Fruit fly (Drosophila melanogaster): ENCODE results near the gene CG12155.

The CG12155 gene

dm6 chrX:7701282-7702078 lies 27.1 kb upstream of the CG12155 start (continued):
- 0 out of 3 replicates have a peak, but pooled peaks have one; percentile 12 for TF ChIP-seq C15 (GFP tag; IDR thresholded peaks at IDR 0.05)
- TF ChIP-seq trh (GFP tag; optimal IDR thresholded peaks at IDR 0.05) = no peak
- peak; percentile 43 for TF ChIP-seq CG14710 (tag; optimal IDR thresholded peaks at IDR 0.05)
- TF ChIP-seq tx (GFP tag; optimal IDR thresholded peaks at IDR 0.05) = peak; percentile 32
- peak; percentile 64 for TF ChIP-seq CG17328 (GFP tag; IDR thresholded peaks at IDR 0.05)
- no peak for TF ChIP-seq CG9797 (GFP tag; optimal IDR thresholded peaks at IDR 0.05)
- TF ChIP-seq CG15479 (GFP tag; optimal IDR thresholded peaks at IDR 0.05) = no peak
- no peak for TF ChIP-seq CG3065 (GFP tag; optimal IDR thresholded peaks at IDR 0.05)
- TF ChIP-seq CG6654 (GFP tag; optimal IDR thresholded peaks at IDR 0.05) = peak; percentile 1
- no peak for TF ChIP-seq Hmx (GFP tag; optimal IDR thresholded peaks at IDR 0.05)
- TF ChIP-seq Fer1 (GFP tag; optimal IDR thresholded peaks at IDR 0.05) = peak; percentile 90
- TF ChIP-seq knrl (GFP tag; IDR thresholded peaks at IDR 0.05; ENCODE audit: partially characterized antibody) = no peak
- TF ChIP-seq CG12769 (tag; optimal IDR thresholded peaks at IDR 0.05) = peak; percentile 58
- TF ChIP-seq sens-2 (GFP tag; IDR thresholded peaks at IDR 0.05) = no peak
- no peak for TF ChIP-seq dan (GFP tag; IDR thresholded peaks at IDR 0.05)
- TF ChIP-seq fd96Cb (tag; optimal IDR thresholded peaks at IDR 0.05) = peak; percentile 71
- TF ChIP-seq CG10267 (tag; optimal IDR thresholded peaks at IDR 0.05) = peak; percentile 60
- TF ChIP-seq CG2116 (GFP tag; optimal IDR thresholded peaks at IDR 0.05) = peak; percentile 19
- TF ChIP-seq Neu2 (GFP tag; optimal IDR thresholded peaks at IDR 0.05; ENCODE audit: borderline replicate concordance) = no peak
- TF ChIP-seq CG31365 (tag; optimal IDR thresholded peaks at IDR 0.05) = no peak
- TF ChIP-seq Nf-YC (tag; optimal IDR thresholded peaks at IDR 0.05) = peak; percentile 72
- TF ChIP-seq phol (tag; optimal IDR thresholded peaks at IDR 0.05) = peak; percentile 71
- no peak for TF ChIP-seq toy (GFP tag; IDR thresholded peaks at IDR 0.05)
- peak; percentile 69 for TF ChIP-seq CG32772 (GFP tag; IDR thresholded peaks at IDR 0.05)
- TF ChIP-seq CG3995 (GFP tag; optimal IDR thresholded peaks at IDR 0.05) = peak; percentile 33
- TF ChIP-seq Aef1 (GFP tag; IDR thresholded peaks at IDR 0.05) = peak; percentile 37
- no peak for TF ChIP-seq CG13123 (GFP tag; optimal IDR thresholded peaks at IDR 0.05)
- TF ChIP-seq dm (GFP tag; optimal IDR thresholded peaks at IDR 0.05) = no peak
- no peak for TF ChIP-seq amos (GFP tag; IDR thresholded peaks at IDR 0.05; ENCODE audit: partially characterized antibody)
- no peak for TF ChIP-seq Bgb (GFP tag; IDR thresholded peaks at IDR 0.05; ENCODE audit: partially characterized antibody)
- peak; percentile 93 for TF ChIP-seq cwo (GFP tag; optimal IDR thresholded peaks at IDR 0.05)
- TF ChIP-seq chif (GFP tag; optimal IDR thresholded peaks at IDR 0.05) = peak; percentile 47 to 48
- TF ChIP-seq mam (GFP tag; optimal IDR thresholded peaks at IDR 0.05) = peak; percentile 47
- TF ChIP-seq Hr39 (optimal IDR thresholded peaks at IDR 0.05) = no peak
- peak; percentile 48; the same call in 1 of the 2 replicates for TF ChIP-seq ap (GFP tag; IDR thresholded peaks at IDR 0.05)
- 0 out of 2 replicates have a peak, but pooled peaks have one; percentile 22 for TF ChIP-seq Rx (GFP tag; IDR thresholded peaks at IDR 0.05)
- TF ChIP-seq crc (GFP tag; optimal IDR thresholded peaks at IDR 0.05) = no peak
- TF ChIP-seq CG4854 (GFP tag; optimal IDR thresholded peaks at IDR 0.05) = peak; percentile 38
- TF ChIP-seq gsb (GFP tag; IDR thresholded peaks at IDR 0.05) = peak; percentile 56
- peak; percentile 37 for TF ChIP-seq CG3838 (GFP tag; optimal IDR thresholded peaks at IDR 0.05)
- no peak for TF ChIP-seq h (optimal IDR thresholded peaks at IDR 0.05)
- TF ChIP-seq CG12659 (GFP tag; optimal IDR thresholded peaks at IDR 0.05) = peak; percentile 85
- TF ChIP-seq Dek (tag; optimal IDR thresholded peaks at IDR 0.05) = peak; percentile 84
- TF ChIP-seq CG34224 (GFP tag; IDR thresholded peaks at IDR 0.05; ENCODE audit: partially characterized antibody) = no peak
- peak; percentile 87 for TF ChIP-seq row (GFP tag; IDR thresholded peaks at IDR 0.05)
- TF ChIP-seq NC2α (GFP tag; optimal IDR thresholded peaks at IDR 0.05) = no peak
- no peak for TF ChIP-seq jing (GFP tag; optimal IDR thresholded peaks at IDR 0.05)
- TF ChIP-seq Hr78 (GFP tag; optimal IDR thresholded peaks at IDR 0.05) = no peak
- TF ChIP-seq CG10209 (GFP tag; optimal IDR thresholded peaks at IDR 0.05) = peak; percentile 81

All from whole organism, embryonic.